Worm (Caenorhabditis elegans) whole organism, L4/young adult: Measurements from ENCODE around the gene gcn-1.

ENCODE experiments used
- W03F9.2 ChIP-seq: fragments of 150-350 bp; optimal IDR thresholded peaks from 2 replicates; lab custom pipeline; 2014; ENCODE audit warnings: missing biosample characterization, missing genetic modification characterization
- dao-5 ChIP-seq: sonication (generic microtip); optimal IDR thresholded peaks from 2 replicates; lab custom pipeline; 2016; ENCODE audit warnings: missing genotype, missing genetic modification characterization, moderate library complexity, missing compliant biosample characterization
- him-1 ChIP-seq: sonication (generic microtip); optimal IDR thresholded peaks from 2 replicates; lab custom pipeline; 2016; ENCODE audit warnings: missing genotype, missing genetic modification reagents, missing genetic modification characterization, missing compliant biosample characterization

ce11 chrIII:2169445-2169844 is 17.7 kb downstream of the gcn-1 start:
- TF ChIP-seq dao-5 (tag; lab: Kevin White, UChicago) (no peak), him-1 (tag; lab: Kevin White, UChicago) (no peak), W03F9.2 (tag; lab: Kevin White, UChicago) (peak; percentile 70)
